Worm (Caenorhabditis elegans): ENCODE measurements around the gene col-87.

Gene col-87

DNA sequence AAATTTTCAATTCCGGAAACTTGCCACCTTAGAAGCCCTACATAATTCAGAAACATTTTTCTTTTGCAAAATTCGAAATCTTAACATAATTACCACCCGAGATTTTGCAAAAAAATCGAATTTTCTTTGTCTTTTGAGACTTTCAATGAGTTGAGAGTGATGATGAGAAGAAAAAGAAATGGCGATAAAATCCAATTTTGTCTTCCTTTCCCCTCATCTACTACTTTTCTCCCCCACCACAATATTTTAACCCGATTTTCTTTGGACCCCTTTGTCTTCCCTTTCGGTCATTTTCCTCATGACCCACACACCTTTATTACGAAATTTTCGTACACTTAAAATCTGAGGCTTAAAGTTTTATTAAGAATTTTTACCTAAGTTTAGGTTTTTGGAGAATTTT lies 3.9 kb upstream of the col-87 start:
- no peak for TF ChIP-seq unc-62 (GFP tag; optimal IDR thresholded peaks at IDR 0.05)

ce11 chrII:14097518-14097917 lies 3.0 kb upstream of the col-87 start, which contains the start of gene Y39G8C.2:
TSS of gene Y39G8C.2 (minus strand) at chrII:14097618.
- TF ChIP-seq unc-62 (GFP tag; optimal IDR thresholded peaks at IDR 0.05) = no peak

- no peak for TF ChIP-seq unc-62 (GFP tag; optimal IDR thresholded peaks at IDR 0.05)
These were observed 2.3 kb upstream of the col-87 start for ce11 chrII:14096814-14097213.

DNA sequence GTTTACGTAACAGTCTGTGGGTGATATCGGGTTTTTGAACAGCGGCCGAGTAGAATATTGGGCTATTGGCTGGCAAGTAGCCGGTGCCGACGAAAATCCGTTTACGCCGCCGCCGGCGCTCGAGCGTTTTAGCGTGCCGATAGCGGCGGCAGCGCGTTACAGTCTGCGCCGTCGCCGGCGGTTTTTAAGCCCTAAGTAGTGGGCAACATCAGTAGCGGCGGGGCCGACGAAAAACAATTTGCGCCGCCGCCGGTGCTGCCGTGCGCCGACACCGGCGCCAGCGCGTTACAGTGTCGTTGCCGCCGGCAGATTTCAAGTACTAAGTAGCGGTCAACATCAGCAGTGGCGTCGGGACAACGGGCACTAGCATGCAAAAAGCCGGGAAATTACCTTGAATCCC lies 1.4 kb upstream of the col-87 start:
- no peak for TF ChIP-seq unc-62 (GFP tag; optimal IDR thresholded peaks at IDR 0.05)

ce11 chrII:14091182-14091581 lies 3.3 kb downstream of the col-87 start:
- TF ChIP-seq unc-62 (GFP tag; optimal IDR thresholded peaks at IDR 0.05) = no peak

ce11 chrII:14089796-14090372 lies 4.6 kb downstream of the col-87 start:
- no peak for TF ChIP-seq unc-62 (GFP tag; optimal IDR thresholded peaks at IDR 0.05)

- TF ChIP-seq unc-62 (GFP tag; optimal IDR thresholded peaks at IDR 0.05) = no peak
These were observed 7.6 kb downstream of the col-87 start for ce11 chrII:14086931-14087330.

ce11 chrII:14077823-14078222 lies 16.7 kb downstream of the col-87 start:
- TF ChIP-seq unc-62 (GFP tag; optimal IDR thresholded peaks at IDR 0.05) = no peak

ce11 chrII:14074825-14075224 lies 19.7 kb downstream of the col-87 start:
- TF ChIP-seq unc-62 (GFP tag; optimal IDR thresholded peaks at IDR 0.05) = no peak

- TF ChIP-seq unc-62 (GFP tag; optimal IDR thresholded peaks at IDR 0.05) = no peak
These were observed 25.9 kb downstream of the col-87 start, which contains the start of gene xrn-1 for ce11 chrII:14068607-14069006. TSS of gene xrn-1 (plus strand) at chrII:14068907.

ce11 chrII:14065486-14065885 lies 29.0 kb downstream of the col-87 start:
- TF ChIP-seq unc-62 (GFP tag; optimal IDR thresholded peaks at IDR 0.05) = no peak

ce11 chrII:14064051-14064450 lies 30.4 kb downstream of the col-87 start:
- no peak for TF ChIP-seq unc-62 (GFP tag; optimal IDR thresholded peaks at IDR 0.05)

DNA sequence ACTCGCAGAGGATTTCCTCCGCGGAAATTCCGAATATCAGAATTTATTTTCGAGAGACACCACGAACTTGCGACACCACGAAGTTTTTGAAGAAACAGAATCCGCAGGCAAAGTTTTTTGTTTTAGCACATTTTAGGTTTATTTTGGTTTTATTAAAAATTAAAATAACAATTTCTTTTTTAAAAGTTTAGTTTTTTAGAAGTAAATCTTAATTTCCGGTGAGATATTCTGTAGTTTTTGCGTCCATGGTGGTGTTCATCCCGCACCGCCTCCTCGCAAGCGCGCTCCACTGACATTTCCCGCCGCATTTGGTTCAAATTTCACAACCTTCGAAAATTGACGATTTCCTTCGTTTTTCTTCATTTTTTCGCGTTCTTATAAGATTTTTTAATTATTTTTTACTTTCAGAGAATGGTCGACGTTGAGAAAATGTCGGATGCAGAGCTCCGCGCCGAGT lies 31.4 kb downstream of the col-87 start, which contains the start of gene lem-2:
lem-2 (plus strand) TSS at position 407 of the 457 bp plus-strand sequence.
- TF ChIP-seq unc-62 (GFP tag; optimal IDR thresholded peaks at IDR 0.05) = no peak

- no peak for TF ChIP-seq unc-62 (GFP tag; optimal IDR thresholded peaks at IDR 0.05)
These were observed 33.6 kb downstream of the col-87 start for ce11 chrII:14060885-14061284.

- TF ChIP-seq unc-62 (GFP tag; optimal IDR thresholded peaks at IDR 0.05) = no peak
These were observed 34.1 kb downstream of the col-87 start, which contains the start of gene W01G7.4 for ce11 chrII:14060439-14060838. TSS of gene W01G7.4 (plus strand) at chrII:14060739.

DNA sequence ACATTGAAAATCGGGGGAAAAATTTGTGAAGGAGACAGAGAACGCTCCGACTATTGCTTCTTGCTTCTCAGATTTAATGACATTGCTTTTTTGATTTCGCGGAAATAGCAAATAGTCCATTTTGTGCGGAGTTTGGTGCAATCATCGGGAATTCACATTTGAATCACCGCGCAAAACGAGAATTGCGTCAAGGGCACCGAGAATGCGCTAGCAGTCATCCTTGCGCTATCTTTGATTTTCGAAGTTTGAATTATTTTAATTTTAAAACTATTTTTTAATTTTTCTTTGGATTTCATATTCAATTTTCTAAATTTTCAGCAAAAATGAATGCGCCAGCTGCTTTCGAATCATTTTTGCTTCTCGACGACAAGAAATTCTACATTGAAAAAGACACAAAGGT lies 34.7 kb downstream of the col-87 start, which contains the start of gene rpb-11:
rpb-11 (plus strand) TSS at position 319 of the 400 bp plus-strand sequence.
- TF ChIP-seq unc-62 (GFP tag; optimal IDR thresholded peaks at IDR 0.05) = no peak

ce11 chrII:14055717-14056116 lies 38.8 kb downstream of the col-87 start:
- no peak for TF ChIP-seq unc-62 (GFP tag; optimal IDR thresholded peaks at IDR 0.05)

DNA sequence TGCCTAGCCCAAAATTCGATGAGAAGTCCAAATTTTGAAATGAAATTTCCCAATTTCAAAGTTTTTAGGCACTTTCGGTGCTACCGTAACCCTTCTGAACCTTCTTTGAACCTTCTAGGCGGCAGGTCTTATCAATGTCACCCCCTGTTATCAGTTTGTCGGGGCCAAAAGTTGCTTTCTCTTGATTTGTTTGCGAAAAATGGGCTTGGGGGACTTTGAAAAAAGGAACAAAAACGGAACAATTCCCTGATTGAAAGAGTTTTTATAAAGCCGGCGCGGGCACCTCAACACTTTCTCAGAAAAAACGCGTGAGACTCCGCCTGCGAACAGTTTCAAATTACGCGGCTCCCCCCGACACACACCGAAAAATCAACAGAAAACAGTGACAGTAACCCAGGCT lies 41.3 kb downstream of the col-87 start:
- no peak for TF ChIP-seq unc-62 (GFP tag; optimal IDR thresholded peaks at IDR 0.05)

Data from whole organism, dauer.